Worm (Caenorhabditis elegans): Measurements from ENCODE around the gene T05A12.3.

T05A12.3 gene

ce11 chrIV:6912851-6913588 is 25.6 kb upstream of the T05A12.3 start, which contains the start of gene T22D1.3:
Gene T22D1.3 (plus strand): TSS chrIV:6913538.
- no peak for TF ChIP-seq tra-4 (tag; optimal IDR thresholded peaks at IDR 0.05)
- TF ChIP-seq hnd-1 (tag; optimal IDR thresholded peaks at IDR 0.05), result no peak
- no peak for TF ChIP-seq hmbx-1 (tag; optimal IDR thresholded peaks at IDR 0.05)

ce11 chrIV:6909863-6910733 is 22.6 kb upstream of the T05A12.3 start, which contains the start of the genes rpn-1 and ribo-1:
Gene rpn-1 (minus strand): TSS chrIV:6909913.
Gene ribo-1 (plus strand): TSS chrIV:6910683.
- no peak for TF ChIP-seq sea-1 (GFP tag; conservative IDR thresholded peaks at IDR 0.05)
- no peak for TF ChIP-seq pes-1 (GFP tag; IDR thresholded peaks at IDR 0.05)
- TF ChIP-seq flt-1 (GFP tag; IDR thresholded peaks at IDR 0.05), result no peak
- no peak for TF ChIP-seq aly-1 (tag; optimal IDR thresholded peaks at IDR 0.05)
- TF ChIP-seq tbx-11 (GFP tag; IDR thresholded peaks at IDR 0.05), result no peak
- TF ChIP-seq scrt-1 (GFP tag; IDR thresholded peaks at IDR 0.05), result no peak
- TF ChIP-seq ets-7 (tag; optimal IDR thresholded peaks at IDR 0.05), result no peak
- no peak for TF ChIP-seq B0310.2 (tag; optimal IDR thresholded peaks at IDR 0.05)
- no peak for TF ChIP-seq hmg-4 (GFP tag; optimal IDR thresholded peaks at IDR 0.05)
- no peak for TF ChIP-seq ceh-36 (tag; optimal IDR thresholded peaks at IDR 0.05)

ce11 chrIV:6907487-6907886 is 20.0 kb upstream of the T05A12.3 start:
- TF ChIP-seq tbx-11 (GFP tag; IDR thresholded peaks at IDR 0.05), result no peak
- no peak for TF ChIP-seq tra-4 (tag; optimal IDR thresholded peaks at IDR 0.05)
- no peak for TF ChIP-seq pes-1 (GFP tag; IDR thresholded peaks at IDR 0.05)
- TF ChIP-seq ets-7 (tag; optimal IDR thresholded peaks at IDR 0.05), result no peak
- TF ChIP-seq sea-1 (GFP tag; conservative IDR thresholded peaks at IDR 0.05), result no peak
- no peak for TF ChIP-seq tbx-37 (GFP tag; conservative IDR thresholded peaks at IDR 0.05)
- no peak for TF ChIP-seq B0310.2 (tag; optimal IDR thresholded peaks at IDR 0.05)
- TF ChIP-seq aly-1 (tag; optimal IDR thresholded peaks at IDR 0.05), result no peak
- no peak for TF ChIP-seq hmg-4 (GFP tag; optimal IDR thresholded peaks at IDR 0.05)
- TF ChIP-seq hmbx-1 (tag; optimal IDR thresholded peaks at IDR 0.05), result no peak
- TF ChIP-seq ceh-13 (GFP tag; optimal IDR thresholded peaks at IDR 0.05), result no peak
- TF ChIP-seq F13C5.2 (tag; optimal IDR thresholded peaks at IDR 0.05), result no peak
- no peak for TF ChIP-seq scrt-1 (GFP tag; IDR thresholded peaks at IDR 0.05)
- no peak for TF ChIP-seq ama-1 (optimal IDR thresholded peaks at IDR 0.05)
- TF ChIP-seq flt-1 (GFP tag; IDR thresholded peaks at IDR 0.05), result no peak
- TF ChIP-seq ceh-36 (tag; optimal IDR thresholded peaks at IDR 0.05), result no peak
- no peak for TF ChIP-seq hnd-1 (tag; optimal IDR thresholded peaks at IDR 0.05)

ce11 chrIV:6905947-6906489 is 18.6 kb upstream of the T05A12.3 start, which contains the start of the genes T22D1.17 and T22D1.8:
Gene T22D1.17 (plus strand): TSS chrIV:6905997.
Gene T22D1.8 (minus strand): TSS chrIV:6906348.
- no peak for TF ChIP-seq flt-1 (GFP tag; IDR thresholded peaks at IDR 0.05)
- TF ChIP-seq scrt-1 (GFP tag; IDR thresholded peaks at IDR 0.05), result no peak
- TF ChIP-seq ceh-13 (GFP tag; optimal IDR thresholded peaks at IDR 0.05), result no peak
- no peak for TF ChIP-seq B0310.2 (tag; optimal IDR thresholded peaks at IDR 0.05)
- no peak for TF ChIP-seq F13C5.2 (tag; optimal IDR thresholded peaks at IDR 0.05)

ce11 chrIV:6905428-6905827 is 18.0 kb upstream of the T05A12.3 start:
- no peak for TF ChIP-seq hnd-1 (tag; optimal IDR thresholded peaks at IDR 0.05)
- TF ChIP-seq ama-1 (optimal IDR thresholded peaks at IDR 0.05), result no peak
- no peak for TF ChIP-seq scrt-1 (GFP tag; IDR thresholded peaks at IDR 0.05)
- TF ChIP-seq B0310.2 (tag; optimal IDR thresholded peaks at IDR 0.05), result no peak
- no peak for TF ChIP-seq pes-1 (GFP tag; IDR thresholded peaks at IDR 0.05)
- no peak for TF ChIP-seq F13C5.2 (tag; optimal IDR thresholded peaks at IDR 0.05)
- no peak for TF ChIP-seq tbx-11 (GFP tag; IDR thresholded peaks at IDR 0.05)
- no peak for TF ChIP-seq aly-1 (tag; optimal IDR thresholded peaks at IDR 0.05)

- TF ChIP-seq ceh-13 (GFP tag; optimal IDR thresholded peaks at IDR 0.05), result no peak
- no peak for TF ChIP-seq tbx-37 (GFP tag; conservative IDR thresholded peaks at IDR 0.05)
- TF ChIP-seq sea-1 (GFP tag; conservative IDR thresholded peaks at IDR 0.05), result no peak
- TF ChIP-seq tbx-11 (GFP tag; IDR thresholded peaks at IDR 0.05), result no peak
- no peak for TF ChIP-seq aly-1 (tag; optimal IDR thresholded peaks at IDR 0.05)
- no peak for TF ChIP-seq scrt-1 (GFP tag; IDR thresholded peaks at IDR 0.05)
- no peak for TF ChIP-seq flt-1 (GFP tag; IDR thresholded peaks at IDR 0.05)
- no peak for TF ChIP-seq hmbx-1 (tag; optimal IDR thresholded peaks at IDR 0.05)
- no peak for TF ChIP-seq ama-1 (optimal IDR thresholded peaks at IDR 0.05)
- TF ChIP-seq hnd-1 (tag; optimal IDR thresholded peaks at IDR 0.05), result no peak
- no peak for TF ChIP-seq B0310.2 (tag; optimal IDR thresholded peaks at IDR 0.05)
- TF ChIP-seq hmg-4 (GFP tag; optimal IDR thresholded peaks at IDR 0.05), result no peak
- TF ChIP-seq ets-7 (tag; optimal IDR thresholded peaks at IDR 0.05), result no peak
- TF ChIP-seq tra-4 (tag; optimal IDR thresholded peaks at IDR 0.05), result no peak
- TF ChIP-seq F13C5.2 (tag; optimal IDR thresholded peaks at IDR 0.05), result no peak
- no peak for TF ChIP-seq pes-1 (GFP tag; IDR thresholded peaks at IDR 0.05)
Measured at ce11 chrIV:6904606-6905005, 17.2 kb upstream of the T05A12.3 start.

- TF ChIP-seq scrt-1 (GFP tag; IDR thresholded peaks at IDR 0.05) (no peak), ceh-36 (tag; optimal IDR thresholded peaks at IDR 0.05) (no peak), sea-1 (GFP tag; conservative IDR thresholded peaks at IDR 0.05) (no peak), B0310.2 (tag; optimal IDR thresholded peaks at IDR 0.05) (no peak), hmbx-1 (tag; optimal IDR thresholded peaks at IDR 0.05) (no peak), tbx-37 (GFP tag; conservative IDR thresholded peaks at IDR 0.05) (no peak)
Measured at ce11 chrIV:6903575-6903974, 16.1 kb upstream of the T05A12.3 start, which contains the start of gene T22D1.5. Gene T22D1.5 (plus strand): TSS chrIV:6903950.

All from whole organism, early embryonic.